Worm (Caenorhabditis elegans): ENCODE data around the gene C23G10.7.

Gene C23G10.7

DNA sequence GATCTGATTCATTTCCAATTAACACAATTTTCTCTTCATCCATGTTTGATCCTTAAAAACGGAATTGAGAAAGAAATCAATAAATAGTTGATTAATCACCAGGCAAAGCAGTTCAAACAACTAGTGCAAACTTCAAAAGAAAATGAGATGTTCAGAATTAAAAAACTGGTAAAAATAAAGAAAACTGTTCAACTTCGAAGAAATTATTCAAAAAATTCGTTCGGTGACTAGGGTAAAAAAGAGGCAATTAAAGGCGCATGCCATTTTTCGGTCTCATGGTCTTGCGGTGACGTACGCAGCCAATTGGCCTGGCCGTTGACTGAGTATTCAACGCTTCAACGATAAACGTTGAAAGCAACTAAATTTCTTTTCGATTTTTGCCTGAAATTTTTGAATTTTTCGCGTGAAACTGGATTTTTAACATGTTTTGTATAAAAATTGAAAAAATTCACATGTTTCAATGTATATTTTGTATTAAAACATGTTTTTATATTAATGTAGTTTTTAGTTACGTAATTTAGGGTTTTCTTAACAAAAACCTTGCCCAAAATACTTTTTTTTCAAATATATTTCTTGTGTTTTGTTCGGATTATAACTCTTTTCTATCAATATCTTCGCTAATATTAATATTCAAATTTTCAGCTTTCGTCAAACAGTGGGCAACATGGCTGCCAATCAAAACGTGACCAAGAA lies 8.1 kb upstream of the C23G10.7 start, which contains the start of the genes sna-3 and rps-3:
sna-3 (minus strand) TSS at position 51 of the 693 bp plus-strand sequence.
rps-3 (plus strand) TSS at position 643 of the 693 bp plus-strand sequence.
- TF ChIP-seq pha-4 (tag; optimal IDR thresholded peaks at IDR 0.05) (no peak), lin-26 (GFP tag; IDR thresholded peaks at IDR 0.05) (no peak), ztf-25 (GFP tag; IDR thresholded peaks at IDR 0.05) (no peak), zim-3 (tag; optimal IDR thresholded peaks at IDR 0.05) (no peak), F39B2.1 (GFP tag; IDR thresholded peaks at IDR 0.05) (no peak), let-607 (tag; optimal IDR thresholded peaks at IDR 0.05) (peak in 1 of 2 experiments; percentile 36), cebp-2 (GFP tag; IDR thresholded peaks at IDR 0.05) (no peak), sea-2 (GFP tag; IDR thresholded peaks at IDR 0.05) (no peak), hmg-1.2 (GFP tag; IDR thresholded peaks at IDR 0.05) (peak; percentile 86), egl-44 (GFP tag; IDR thresholded peaks at IDR 0.05) (no peak), madf-8 (GFP tag; conservative IDR thresholded peaks at IDR 0.05) (no peak), D2030.7 (GFP tag; IDR thresholded peaks at IDR 0.05) (peak; percentile 72), lag-1 (GFP tag; IDR thresholded peaks at IDR 0.05) (no peak), Y67H2A.10 (GFP tag; conservative IDR thresholded peaks at IDR 0.05) (no peak), atf-7 (tag; optimal IDR thresholded peaks at IDR 0.05) (no peak), F22D6.2 (tag; optimal IDR thresholded peaks at IDR 0.05) (no peak), sptf-2 (GFP tag; optimal IDR thresholded peaks at IDR 0.05) (no peak), ccch-3 (GFP tag; optimal IDR thresholded peaks at IDR 0.05) (no peak), K12H6.12 (tag; optimal IDR thresholded peaks at IDR 0.05) (no peak), Y79H2A.3 (GFP tag; conservative IDR thresholded peaks at IDR 0.05) (no peak), egrh-3 (GFP tag; IDR thresholded peaks at IDR 0.05) (no peak), hlh-12 (tag; optimal IDR thresholded peaks at IDR 0.05) (no peak), unc-62 (GFP tag; optimal IDR thresholded peaks at IDR 0.05) (peak; percentile 14), lir-1 (GFP tag; conservative IDR thresholded peaks at IDR 0.05) (no peak), F10E7.11 (tag; optimal IDR thresholded peaks at IDR 0.05) (no peak), F57C9.4 (tag; optimal IDR thresholded peaks at IDR 0.05) (no peak), hrde-1 (tag; optimal IDR thresholded peaks at IDR 0.05; ENCODE audit: borderline replicate concordance) (no peak), ceh-91 (GFP tag; IDR thresholded peaks at IDR 0.05) (peak; percentile 38; the same call in 1 of the 2 replicates), madf-3 (GFP tag; IDR thresholded peaks at IDR 0.05) (0 out of 2 replicates have a peak, but pooled peaks have one; percentile 20), nhr-90 (tag; optimal IDR thresholded peaks at IDR 0.05) (no peak), nhr-179 (tag; optimal IDR thresholded peaks at IDR 0.05) (no peak), nfya-2 (GFP tag; IDR thresholded peaks at IDR 0.05) (no peak), nhr-120 (GFP tag; IDR thresholded peaks at IDR 0.05) (no peak), rpc-1 (optimal IDR thresholded peaks at IDR 0.05) (no peak), rpc-1 (tag; optimal IDR thresholded peaks at IDR 0.05) (no peak), T07F8.4 (tag; optimal IDR thresholded peaks at IDR 0.05) (no peak), let-526 (GFP tag; IDR thresholded peaks at IDR 0.05) (no peak), ceh-100 (GFP tag; IDR thresholded peaks at IDR 0.05) (no peak), F23B12.7 (tag; optimal IDR thresholded peaks at IDR 0.05; ENCODE audit: insufficient read depth) (peak; percentile 96), hsf-1 (GFP tag; IDR thresholded peaks at IDR 0.05) (peak; percentile 58; the same call in 1 of the 2 replicates), ets-4 (GFP tag; optimal IDR thresholded peaks at IDR 0.05) (no peak), T26A5.8 (tag; optimal IDR thresholded peaks at IDR 0.05) (no peak), attf-5 (GFP tag; optimal IDR thresholded peaks at IDR 0.05) (peak; percentile 83), athp-1 (tag; optimal IDR thresholded peaks at IDR 0.05) (no peak), egl-18 (GFP tag; IDR thresholded peaks at IDR 0.05) (no peak), mes-4 (tag; optimal IDR thresholded peaks at IDR 0.05) (no peak), F52B5.7 (tag; optimal IDR thresholded peaks at IDR 0.05) (no peak), mel-28 (tag; optimal IDR thresholded peaks at IDR 0.05; ENCODE audit: borderline replicate concordance) (no peak), C06A6.2 (GFP tag; conservative IDR thresholded peaks at IDR 0.05) (no peak)

All from whole organism, young adult.